Worm (Caenorhabditis elegans): ENCODE measurements around the gene such-1.

- TF ChIP-seq lin-13 (GFP tag; optimal IDR thresholded peaks at IDR 0.05) (no peak), tbx-2 (tag; optimal IDR thresholded peaks at IDR 0.05) (no peak), swsn-7 (tag; optimal IDR thresholded peaks at IDR 0.05) (no peak), mdl-1 (tag; optimal IDR thresholded peaks at IDR 0.05) (no peak), lin-14 (GFP tag; optimal IDR thresholded peaks at IDR 0.05) (no peak), unc-30 (tag; optimal IDR thresholded peaks at IDR 0.05) (no peak)
Measured at ce11 chrIII:11548070-11548469, 24.5 kb upstream of the such-1 start, which contains the start of gene Y66D12A.13.

All from whole organism, L1 larva.